Worm (Caenorhabditis elegans): Measurements from ENCODE around the gene F11A5.17.

DNA sequence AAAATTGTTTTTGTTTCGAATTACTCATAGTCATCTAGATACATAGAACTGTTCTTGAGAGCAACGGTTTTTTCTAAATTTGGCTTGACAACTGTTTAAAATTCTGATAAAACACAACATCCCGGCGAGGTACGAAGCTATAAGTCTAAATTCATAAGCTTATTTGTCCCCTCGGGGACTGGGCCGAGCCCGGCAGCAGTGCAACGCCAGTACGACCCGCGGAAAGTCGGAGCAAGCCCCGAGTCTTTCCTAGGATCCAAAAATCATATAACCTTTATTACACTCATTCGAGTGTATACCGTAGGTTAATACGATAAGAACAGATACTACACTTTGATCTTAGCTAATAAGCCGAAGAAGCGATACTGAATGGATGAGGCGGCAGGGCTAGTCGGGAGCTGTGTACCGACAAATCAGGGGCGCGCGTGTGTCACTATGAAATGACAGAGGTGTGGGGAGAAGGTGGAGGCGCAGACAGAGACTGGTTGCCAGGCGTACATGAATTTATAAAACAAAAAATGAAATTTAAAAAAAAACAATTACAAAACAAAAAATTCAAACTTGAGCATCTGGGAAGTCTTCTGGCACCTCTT is 23.8 kb downstream of the F11A5.17 start:
- TF ChIP-seq blmp-1 (tag; optimal IDR thresholded peaks at IDR 0.05) (no peak), nhr-28 (tag; optimal IDR thresholded peaks at IDR 0.05) (no peak), nhr-237 (tag; optimal IDR thresholded peaks at IDR 0.05) (no peak), pha-4 (tag; optimal IDR thresholded peaks at IDR 0.05) (no peak)
